Worm (Caenorhabditis elegans) whole organism, L2 larva: ENCODE data around the gene nmgp-1.
A peak's percentile ranks its signal among the peaks of the same experiment; 100 is the strongest.

Experiments used
- C34F6.9 ChIP-seq: fragments of 150-350 bp; optimal IDR thresholded peaks from 2 replicates; lab custom pipeline; 2014; ENCODE audit warnings: missing biosample characterization, missing genetic modification characterization
- F13H6.1 ChIP-seq: sonication (generic microtip); optimal IDR thresholded peaks from 2 replicates; lab custom pipeline; 2016; ENCODE audit warnings: missing genetic modification characterization, missing compliant biosample characterization
- ZK546.5 ChIP-seq: sonication (generic microtip); optimal IDR thresholded peaks from 2 replicates; lab custom pipeline; 2017; ENCODE audit warnings: missing biosample characterization, missing genetic modification characterization
- alr-1 ChIP-seq: fragments of 150-350 bp; optimal IDR thresholded peaks from 2 replicates; lab custom pipeline; 2014; ENCODE audit warnings: missing biosample characterization, missing genetic modification characterization
- aly-2 ChIP-seq: fragments of 150-350 bp; optimal IDR thresholded peaks from 2 replicates; lab custom pipeline; 2014; ENCODE audit warnings: missing biosample characterization, missing genetic modification characterization
- ama-1 ChIP-seq: fragments of 150-350 bp; optimal IDR thresholded peaks from 2 replicates; lab custom pipeline; 2018; ENCODE audit warnings: inconsistent platforms
- blmp-1 ChIP-seq: sonication (generic microtip); optimal IDR thresholded peaks from 2 replicates; lab custom pipeline; 2017; ENCODE audit warnings: missing genetic modification characterization, mild to moderate bottlenecking, missing compliant biosample characterization, antibody characterized with exemption, moderate library complexity; ENCODE audit not compliant: insufficient read depth
- ceh-16 ChIP-seq: fragments of 150-350 bp; optimal IDR thresholded peaks from 2 replicates; lab custom pipeline; 2014; ENCODE audit warnings: missing biosample characterization, missing genetic modification characterization
- ceh-82 ChIP-seq: fragments of 150-350 bp; optimal IDR thresholded peaks from 2 replicates; lab custom pipeline; 2014; ENCODE audit warnings: missing biosample characterization, missing genetic modification characterization
- crh-2 ChIP-seq: sonication (generic microtip); optimal IDR thresholded peaks from 2 replicates; lab custom pipeline; 2017; ENCODE audit warnings: missing biosample characterization, missing genetic modification characterization
- dmd-4 ChIP-seq: sonication (generic microtip); optimal IDR thresholded peaks from 2 replicates; lab custom pipeline; 2017; ENCODE audit warnings: missing biosample characterization, missing genetic modification characterization
- egl-27 ChIP-seq: sonication (generic microtip); optimal IDR thresholded peaks from 3 replicates; lab custom pipeline; 2017; ENCODE audit warnings: missing biosample characterization, missing genetic modification reagents, missing genetic modification characterization
- elt-1 ChIP-seq: fragments of 150-350 bp; optimal IDR thresholded peaks from 2 replicates; lab custom pipeline; 2014; ENCODE audit warnings: missing biosample characterization, missing genetic modification characterization
- elt-3 ChIP-seq: sonication (generic microtip); optimal IDR thresholded peaks from 2 replicates; lab custom pipeline; 2017; ENCODE audit warnings: missing biosample characterization, missing genetic modification characterization
- gmeb-1 ChIP-seq: fragments of 150-350 bp; optimal IDR thresholded peaks from 2 replicates; lab custom pipeline; 2014; ENCODE audit warnings: missing biosample characterization, missing genetic modification characterization
- lin-39 ChIP-seq: fragments of 150-350 bp; optimal IDR thresholded peaks from 2 replicates; lab custom pipeline; 2014; ENCODE audit warnings: missing biosample characterization, missing genetic modification reagents, missing genetic modification characterization
- lsy-2 ChIP-seq, 2 experiments: fragments of 150-350 bp in 1 of 2; sonication (generic microtip) in 1 of 2; optimal IDR thresholded peaks; 2 replicates each; lab custom pipeline; 2014 to 2017; ENCODE audit warnings: missing biosample characterization in 2 of 2, missing genetic modification characterization in 2 of 2
- mab-5 ChIP-seq: fragments of 150-350 bp; optimal IDR thresholded peaks from 2 replicates; lab custom pipeline; 2014; ENCODE audit warnings: missing biosample characterization, missing genetic modification characterization
- mbf-1 ChIP-seq: sonication (generic microtip); optimal IDR thresholded peaks from 2 replicates; lab custom pipeline; 2017; ENCODE audit warnings: missing biosample characterization, missing genetic modification characterization
- nhr-10 ChIP-seq: sonication (generic microtip); optimal IDR thresholded peaks from 2 replicates; lab custom pipeline; 2017; ENCODE audit warnings: missing biosample characterization, missing genetic modification characterization
- nhr-11 ChIP-seq: fragments of 150-350 bp; optimal IDR thresholded peaks from 2 replicates; lab custom pipeline; 2014; ENCODE audit warnings: missing biosample characterization, missing genetic modification characterization
- nhr-12 ChIP-seq: fragments of 150-350 bp; optimal IDR thresholded peaks from 2 replicates; lab custom pipeline; 2014; ENCODE audit warnings: missing biosample characterization, missing genetic modification characterization
- nhr-129 ChIP-seq: fragments of 150-350 bp; optimal IDR thresholded peaks from 2 replicates; lab custom pipeline; 2014; ENCODE audit warnings: missing biosample characterization, missing genetic modification characterization
- nhr-23 ChIP-seq: fragments of 150-350 bp; optimal IDR thresholded peaks from 2 replicates; lab custom pipeline; 2014; ENCODE audit warnings: missing biosample characterization, missing genetic modification reagents, missing genetic modification characterization
- sem-4 ChIP-seq: fragments of 150-350 bp; optimal IDR thresholded peaks from 2 replicates; lab custom pipeline; 2014; ENCODE audit warnings: missing biosample characterization, missing genetic modification reagents, missing genetic modification characterization
- sma-3 ChIP-seq: sonication (generic microtip); optimal IDR thresholded peaks from 2 replicates; lab custom pipeline; 2016; ENCODE audit warnings: missing genetic modification reagents, missing genetic modification characterization, missing compliant biosample characterization
- sma-9 ChIP-seq, 2 experiments: fragments of 150-350 bp in 1 of 2; sonication (generic microtip) in 1 of 2; optimal IDR thresholded peaks; 2 replicates each; lab custom pipeline; 2014 to 2016; ENCODE audit warnings: missing genetic modification characterization in 2 of 2, mild to moderate bottlenecking in 1 of 2, missing biosample characterization in 1 of 2, missing compliant biosample characterization in 1 of 2, missing genetic modification reagents in 1 of 2, moderate library complexity in 1 of 2
- unc-39 ChIP-seq: fragments of 150-350 bp; optimal IDR thresholded peaks from 2 replicates; lab custom pipeline; 2014; ENCODE audit warnings: missing biosample characterization, missing genetic modification characterization
- unc-55 ChIP-seq: fragments of 150-350 bp; sonication (generic microtip); optimal IDR thresholded peaks from 3 replicates; lab custom pipeline; 2014; ENCODE audit warnings: missing biosample characterization, missing genetic modification reagents, missing genetic modification characterization
- unc-62 ChIP-seq: fragments of 150-350 bp; optimal IDR thresholded peaks from 2 replicates; lab custom pipeline; 2014; ENCODE audit warnings: missing biosample characterization, missing genetic modification reagents, missing genetic modification characterization
- ztf-11 ChIP-seq: sonication (generic microtip); optimal IDR thresholded peaks from 2 replicates; lab custom pipeline; 2017; ENCODE audit warnings: missing biosample characterization, missing genetic modification characterization
- ztf-4 ChIP-seq: fragments of 150-350 bp; optimal IDR thresholded peaks from 2 replicates; lab custom pipeline; 2014; ENCODE audit warnings: missing biosample characterization, missing genetic modification characterization

The nmgp-1 gene

ce11 chrII:6294261-6294660 is 33.6 kb downstream of the nmgp-1 start, which contains the start of gene mps-1:
mps-1 (minus strand) TSS chrII:6294361.
- TF ChIP-seq ZK546.5 (tag; lab: Kevin White, UChicago) = no peak

ce11 chrII:6303209-6303740 is 42.6 kb downstream of the nmgp-1 start, which contains the start of gene C29F5.1:
C29F5.1 (plus strand) TSS chrII:6303525.
- peak; percentile 11 for TF ChIP-seq F13H6.1 (tag; lab: Kevin White, UChicago)
- no peak for TF ChIP-seq gmeb-1 (tag; lab: Kevin White, UChicago)
- TF ChIP-seq sma-9 (GFP tag; optimal IDR thresholded peaks at IDR 0.05; lab: Kevin White, UChicago) = peak; percentile 6
- TF ChIP-seq sma-9 (tag; optimal IDR thresholded peaks at IDR 0.05; lab: Kevin White, UChicago) = no peak
- peak; percentile 46 for TF ChIP-seq nhr-129 (tag; lab: Kevin White, UChicago)
- TF ChIP-seq unc-55 (GFP tag; lab: Kevin White, UChicago) = no peak

DNA sequence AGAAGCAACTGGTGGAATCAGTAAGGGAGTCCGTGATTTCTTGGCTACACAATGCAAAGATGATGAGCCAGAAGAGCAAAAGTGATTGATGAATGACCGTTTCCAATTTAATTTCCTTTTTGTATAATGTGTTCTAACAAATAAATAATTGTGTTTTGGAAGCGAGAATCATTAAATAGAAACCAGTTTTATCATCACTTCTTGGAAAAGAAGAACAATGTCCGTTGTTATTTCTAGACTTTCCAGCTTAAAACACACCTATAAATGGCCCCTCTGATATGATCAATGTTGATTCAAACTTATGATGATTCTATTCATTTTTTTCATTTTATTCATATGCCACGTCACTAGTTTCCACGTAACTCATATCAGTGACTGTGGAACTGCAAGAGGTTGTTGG is 45.5 kb downstream of the nmgp-1 start, which contains the start of gene C29F5.8:
Gene C29F5.8 (plus strand): TSS at position 301 of the 400 bp plus-strand sequence.
- no peak for TF ChIP-seq ztf-11
- no peak for TF ChIP-seq mbf-1
- TF ChIP-seq sem-4 = no peak
- no peak for TF ChIP-seq blmp-1 (tag; lab: Kevin White, UChicago)
- TF ChIP-seq nhr-129 (tag; lab: Kevin White, UChicago) = no peak
- TF ChIP-seq lsy-2 (tag; optimal IDR thresholded peaks at IDR 0.05; lab: Kevin White, UChicago) = no peak
- TF ChIP-seq F13H6.1 (tag; lab: Kevin White, UChicago) = no peak
- no peak for TF ChIP-seq unc-62 (GFP tag; lab: Kevin White, UChicago)
- TF ChIP-seq unc-39 (tag; lab: Kevin White, UChicago) = no peak
- no peak for TF ChIP-seq ama-1 (lab: Kevin White, UChicago)
- TF ChIP-seq ceh-16 (tag; lab: Kevin White, UChicago) = no peak
- no peak for TF ChIP-seq nhr-10
- TF ChIP-seq unc-55 (GFP tag; lab: Kevin White, UChicago) = no peak
- no peak for TF ChIP-seq ceh-82 (tag; lab: Kevin White, UChicago)
- no peak for TF ChIP-seq ztf-4 (tag; lab: Kevin White, UChicago)
- TF ChIP-seq nhr-12 (tag; lab: Kevin White, UChicago) = no peak
- no peak for TF ChIP-seq elt-1 (tag; lab: Kevin White, UChicago)
- TF ChIP-seq elt-3 (tag; lab: Kevin White, UChicago) = no peak

- TF ChIP-seq mbf-1 (no peak), ztf-11 (no peak), unc-62 (GFP tag; lab: Kevin White, UChicago) (no peak), nhr-11 (tag; lab: Kevin White, UChicago) (no peak), dmd-4 (no peak), C34F6.9 (tag; lab: Kevin White, UChicago) (no peak), alr-1 (tag; lab: Kevin White, UChicago) (no peak), unc-39 (tag; lab: Kevin White, UChicago) (no peak), lin-39 (tag; lab: Kevin White, UChicago) (no peak), ama-1 (lab: Kevin White, UChicago) (no peak), nhr-23 (no peak), sma-9 (GFP tag; optimal IDR thresholded peaks at IDR 0.05; lab: Kevin White, UChicago) (no peak), sma-9 (tag; optimal IDR thresholded peaks at IDR 0.05; lab: Kevin White, UChicago) (no peak), mab-5 (tag; lab: Kevin White, UChicago) (no peak), egl-27 (tag; lab: Kevin White, UChicago) (no peak), aly-2 (no peak), crh-2 (tag; lab: Kevin White, UChicago) (no peak), sma-3 (GFP tag; lab: Kevin White, UChicago) (no peak), elt-3 (tag; lab: Kevin White, UChicago) (no peak)
- TF ChIP-seq, all 48 proteins: peak for 0
These were observed 48.5 kb downstream of the nmgp-1 start, which contains the start of gene glb-10 for ce11 chrII:6309198-6309597. glb-10 (minus strand) TSS chrII:6309298.

DNA sequence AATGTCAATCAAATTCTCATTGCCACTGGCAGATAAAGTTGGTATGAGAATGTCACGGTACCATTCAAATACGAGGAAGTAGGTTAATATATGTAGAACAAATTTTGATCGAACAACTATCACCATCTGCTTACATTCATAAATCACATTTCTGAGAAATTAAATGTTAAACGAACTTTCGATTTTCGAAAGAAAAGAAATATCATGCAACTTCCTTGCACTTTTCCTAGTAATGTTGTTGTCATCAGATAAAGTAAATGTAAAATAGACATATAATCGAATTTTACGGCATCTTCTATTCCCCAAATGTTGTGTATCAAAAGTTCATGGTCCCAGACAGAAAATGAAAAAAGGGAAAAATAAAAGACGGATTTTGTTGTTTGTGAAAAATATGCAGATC is 50.8 kb downstream of the nmgp-1 start:
- TF ChIP-seq unc-55 (GFP tag; lab: Kevin White, UChicago) (no peak), lsy-2 (tag; optimal IDR thresholded peaks at IDR 0.05; lab: Kevin White, UChicago) (peak in 1 of 2 experiments; percentile 10)
